Worm (Caenorhabditis elegans): ENCODE measurements around the gene srw-56.
"Not testable (repeated sequence)": the region's sequence is repeated elsewhere in the genome, so short reads cannot be mapped to it uniquely, and the experiment has no call there.

Gene srw-56

ce11 chrV:15940254-15940653, 12.4 kb downstream of the srw-56 start, which contains the start of gene srw-55:
Gene srw-55, minus strand, starts transcription at chrV:15940354.
- TF ChIP-seq K02D7.2 (tag; optimal IDR thresholded peaks at IDR 0.05), result no peak
- TF ChIP-seq gmeb-2 (tag; optimal IDR thresholded peaks at IDR 0.05), result no peak

DNA sequence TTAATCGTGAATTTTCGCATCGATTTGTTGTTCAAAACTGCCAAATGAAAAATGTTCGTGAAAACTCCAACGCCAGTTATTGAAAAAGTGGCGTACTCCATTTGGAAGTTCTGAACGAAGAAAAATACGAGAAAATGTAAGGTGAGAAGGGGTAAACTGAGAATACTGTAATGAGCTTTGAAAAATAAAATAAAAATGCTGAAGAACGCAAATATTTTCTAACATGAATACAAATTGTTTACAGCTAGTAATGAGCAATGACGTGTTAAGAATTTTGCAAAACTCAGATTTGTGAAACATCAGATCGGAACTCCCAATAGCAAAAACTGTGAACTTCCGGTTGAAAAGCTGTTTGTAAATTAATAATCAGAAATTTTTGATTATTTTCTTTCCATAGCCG, 20.3 kb downstream of the srw-56 start, which contains the start of gene srw-26:
Gene srw-26, minus strand, starts transcription at position 101 of the 400 bp plus-strand sequence.
- no peak for TF ChIP-seq hlh-8 (tag; optimal IDR thresholded peaks at IDR 0.05)
- TF ChIP-seq ceh-34 (tag; optimal IDR thresholded peaks at IDR 0.05), result no peak
- TF ChIP-seq hlh-15 (tag; optimal IDR thresholded peaks at IDR 0.05), result no peak
- TF ChIP-seq C08G9.2 (tag; optimal IDR thresholded peaks at IDR 0.05), result no peak
- TF ChIP-seq ttx-3 (tag; optimal IDR thresholded peaks at IDR 0.05), result no peak
- TF ChIP-seq nfya-1 (tag; optimal IDR thresholded peaks at IDR 0.05), result no peak
- TF ChIP-seq pax-1 (tag; optimal IDR thresholded peaks at IDR 0.05), result no peak
- TF ChIP-seq pha-4 (tag; optimal IDR thresholded peaks at IDR 0.05), result no peak
- no peak for TF ChIP-seq ceh-24 (tag; optimal IDR thresholded peaks at IDR 0.05)
- TF ChIP-seq lim-6 (tag; optimal IDR thresholded peaks at IDR 0.05), result no peak
- TF ChIP-seq F13H6.1 (tag; optimal IDR thresholded peaks at IDR 0.05), result no peak
- no peak for TF ChIP-seq pros-1 (tag; optimal IDR thresholded peaks at IDR 0.05)
- no peak for TF ChIP-seq ceh-9 (tag; optimal IDR thresholded peaks at IDR 0.05)
- no peak for TF ChIP-seq eyg-1 (tag; optimal IDR thresholded peaks at IDR 0.05)
- no peak for TF ChIP-seq syd-9 (tag; optimal IDR thresholded peaks at IDR 0.05)
- TF ChIP-seq madf-2 (tag; optimal IDR thresholded peaks at IDR 0.05), result no peak
- TF ChIP-seq Y22D7AL.16 (tag; optimal IDR thresholded peaks at IDR 0.05), result no peak
- no peak for TF ChIP-seq dmd-4 (tag; optimal IDR thresholded peaks at IDR 0.05; ENCODE audit: borderline replicate concordance)

- not testable (repeated sequence) for TF ChIP-seq pqm-1, ttx-3, ceh-9 (tag; optimal IDR thresholded peaks at IDR 0.05)
These were observed 22.8 kb downstream of the srw-56 start, which contains the start of gene srbc-77 for ce11 chrV:15929882-15930281. Gene srbc-77, plus strand, starts transcription at chrV:15930182.

DNA sequence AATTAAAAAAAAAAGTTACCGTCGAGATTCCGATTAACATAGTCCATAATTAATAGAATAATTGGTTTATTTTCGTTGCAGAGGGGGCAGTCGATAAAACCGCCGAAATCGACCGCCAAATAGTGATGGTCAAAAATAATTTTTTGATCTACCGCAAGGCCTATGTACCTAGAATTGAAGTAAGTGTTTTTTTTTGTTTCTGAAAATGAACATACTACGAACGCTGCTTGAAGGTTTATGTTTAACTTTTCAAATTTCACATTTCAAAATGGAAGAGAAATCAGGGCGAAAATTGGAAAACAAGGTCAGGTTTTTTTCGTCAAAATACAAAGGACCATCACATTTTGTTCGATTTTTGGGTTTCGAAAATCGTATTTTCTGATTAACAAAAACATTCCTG, 24.3 kb downstream of the srw-56 start, which contains the start of gene pzf-1:
Gene pzf-1, minus strand, starts transcription at position 101 of the 400 bp plus-strand sequence.
- TF ChIP-seq unc-3 (GFP tag; conservative IDR thresholded peaks at IDR 0.05), result no peak
- no peak for TF ChIP-seq unc-3 (tag; optimal IDR thresholded peaks at IDR 0.05)
- no peak for TF ChIP-seq npax-4 (tag; optimal IDR thresholded peaks at IDR 0.05)
- no peak for TF ChIP-seq ceh-48 (tag; optimal IDR thresholded peaks at IDR 0.05)
- TF ChIP-seq unc-86 (tag; optimal IDR thresholded peaks at IDR 0.05), result no peak
- no peak for TF ChIP-seq pat-9 (tag; optimal IDR thresholded peaks at IDR 0.05)
- TF ChIP-seq tbx-7 (tag; optimal IDR thresholded peaks at IDR 0.05), result no peak
- TF ChIP-seq pha-4 (tag; optimal IDR thresholded peaks at IDR 0.05), result no peak
- no peak for TF ChIP-seq dmd-4 (tag; optimal IDR thresholded peaks at IDR 0.05; ENCODE audit: borderline replicate concordance)
- TF ChIP-seq T23F11.4 (GFP tag; optimal IDR thresholded peaks at IDR 0.05), result no peak
- no peak for TF ChIP-seq ceh-9 (tag; optimal IDR thresholded peaks at IDR 0.05)
- no peak for TF ChIP-seq ztf-16 (tag; optimal IDR thresholded peaks at IDR 0.05)
- TF ChIP-seq ceh-2 (tag; optimal IDR thresholded peaks at IDR 0.05), result no peak

- TF ChIP-seq lin-11 (tag; optimal IDR thresholded peaks at IDR 0.05) (no peak), zip-5 (tag; optimal IDR thresholded peaks at IDR 0.05) (no peak), sdc-2 (tag; optimal IDR thresholded peaks at IDR 0.05) (no peak), ceh-30 (tag; optimal IDR thresholded peaks at IDR 0.05) (no peak), nhr-232 (tag; optimal IDR thresholded peaks at IDR 0.05) (no peak), K09A11.1 (tag; optimal IDR thresholded peaks at IDR 0.05; ENCODE audit: insufficient read depth) (no peak), tbx-2 (tag; optimal IDR thresholded peaks at IDR 0.05) (no peak), elt-4 (tag; optimal IDR thresholded peaks at IDR 0.05) (no peak), ttx-3 (tag; optimal IDR thresholded peaks at IDR 0.05) (no peak), pqm-1 (tag; optimal IDR thresholded peaks at IDR 0.05) (no peak), ceh-31 (tag; optimal IDR thresholded peaks at IDR 0.05) (no peak), npax-4 (tag; optimal IDR thresholded peaks at IDR 0.05) (no peak), gmeb-2 (tag; optimal IDR thresholded peaks at IDR 0.05) (no peak), K02D7.2 (tag; optimal IDR thresholded peaks at IDR 0.05) (no peak), ztf-16 (tag; optimal IDR thresholded peaks at IDR 0.05) (no peak), ceh-2 (tag; optimal IDR thresholded peaks at IDR 0.05) (no peak)
These were observed 28.4 kb downstream of the srw-56 start, which contains the start of gene nhr-108 for ce11 chrV:15924307-15924706. Gene nhr-108, minus strand, starts transcription at chrV:15924472.

All from whole organism, late embryonic.